Worm (Caenorhabditis elegans) whole organism, young adult: ENCODE data around the gene ZK742.3.

Source experiments
- B0261.1 ChIP-seq: sonication (generic microtip); optimal IDR thresholded peaks from 2 replicates; lab custom pipeline; 2016; ENCODE audit warnings: mild to moderate bottlenecking, missing genetic modification characterization, moderate library complexity, missing compliant biosample characterization
- C17E4.6 ChIP-seq: fragments of 200-800 bp; sonication (Bioruptor generic); IDR thresholded peaks from 2 replicates; pipeline ENCODE4 v1.3.6; 2022; ENCODE audit warnings: missing genetic modification reagents, missing genetic modification characterization, missing compliant biosample characterization
- D2030.7 ChIP-seq: fragments of 200-800 bp; sonication (Bioruptor generic); IDR thresholded peaks from 2 replicates; pipeline ENCODE4 v1.3.6; 2022; ENCODE audit warnings: missing genetic modification reagents, missing genetic modification characterization, missing compliant biosample characterization
- F23B12.7 ChIP-seq: sonication (generic microtip); optimal IDR thresholded peaks from 2 replicates; lab custom pipeline; 2017; ENCODE audit warnings: missing genetic modification characterization, mild to moderate bottlenecking, missing compliant biosample characterization, antibody characterized with exemption, moderate library complexity; ENCODE audit not compliant: insufficient read depth
- F37B4.10 ChIP-seq: fragments of 200-800 bp; sonication (Bioruptor generic); IDR thresholded peaks from 2 replicates; pipeline ENCODE4 v1.3.6; 2022; ENCODE audit warnings: missing genetic modification characterization, missing compliant biosample characterization
- F39B2.1 ChIP-seq: fragments of 200-800 bp; sonication (Bioruptor generic); IDR thresholded peaks from 2 replicates; pipeline ENCODE4 v1.3.6; 2022; ENCODE audit warnings: missing genetic modification reagents, missing genetic modification characterization, missing compliant biosample characterization
- F55B11.4 ChIP-seq: sonication (generic microtip); optimal IDR thresholded peaks from 2 replicates; lab custom pipeline; 2016; ENCODE audit warnings: missing compliant biosample characterization, missing genetic modification characterization, borderline replicate concordance; ENCODE audit not compliant: insufficient read depth
- K12H6.12 ChIP-seq: fragments of 200-800 bp; sonication (Bioruptor generic); optimal IDR thresholded peaks from 2 replicates; lab custom pipeline; 2018; ENCODE audit warnings: mild to moderate bottlenecking, missing genetic modification characterization, missing compliant biosample characterization
- T26A5.8 ChIP-seq: sonication (generic microtip); optimal IDR thresholded peaks from 2 replicates; lab custom pipeline; 2016; ENCODE audit warnings: missing genetic modification characterization, missing compliant biosample characterization
- Y53F4B.3 ChIP-seq: fragments of 200-800 bp; sonication (Bioruptor generic); IDR thresholded peaks from 2 replicates; pipeline ENCODE4 v1.3.6; 2022; ENCODE audit warnings: missing genetic modification reagents, missing genetic modification characterization, missing compliant biosample characterization
- ZK185.1 ChIP-seq: sonication (generic microtip); optimal IDR thresholded peaks from 2 replicates; lab custom pipeline; 2016; ENCODE audit warnings: mild to moderate bottlenecking, missing genetic modification characterization, missing compliant biosample characterization; ENCODE audit not compliant: poor library complexity, severe bottlenecking
- attf-3 ChIP-seq: fragments of 200-800 bp; sonication (Bioruptor generic); conservative IDR thresholded peaks from 2 replicates; pipeline ENCODE4 v1.3.6; 2022; ENCODE audit warnings: missing genetic modification reagents, missing genetic modification characterization, missing compliant biosample characterization
- attf-6 ChIP-seq: fragments of 200-800 bp; sonication (Bioruptor generic); IDR thresholded peaks from 2 replicates; pipeline ENCODE4 v1.3.6; 2022; ENCODE audit warnings: missing genetic modification reagents, missing genetic modification characterization, missing compliant biosample characterization
- ccch-3 ChIP-seq: fragments of 200-800 bp; sonication (Bioruptor generic); optimal IDR thresholded peaks from 2 replicates; lab custom pipeline; 2018; ENCODE audit warnings: mild to moderate bottlenecking, missing genetic modification characterization, missing compliant biosample characterization
- cebp-1 ChIP-seq, 2 experiments: fragments of 200-800 bp in 1 of 2; sonication (Bioruptor generic) in 1 of 2; sonication (generic microtip) in 1 of 2; IDR thresholded peaks in 1 of 2; optimal IDR thresholded peaks in 1 of 2; 2 replicates each; pipeline versions ENCODE4 v1.3.6 to Lab custom; 2017 to 2022; ENCODE audit warnings: missing compliant biosample characterization in 2 of 2, missing genetic modification characterization in 2 of 2, mild to moderate bottlenecking in 1 of 2, missing genetic modification reagents in 1 of 2, moderate library complexity in 1 of 2
- cebp-2 ChIP-seq: fragments of 200-800 bp; sonication (Bioruptor generic); IDR thresholded peaks from 2 replicates; pipeline ENCODE4 v1.3.6; 2022; ENCODE audit warnings: missing genetic modification characterization, missing compliant biosample characterization
- ceh-100 ChIP-seq: fragments of 200-800 bp; sonication (Bioruptor generic); IDR thresholded peaks from 2 replicates; pipeline ENCODE4 v1.3.6; 2022; ENCODE audit warnings: missing genetic modification reagents, missing genetic modification characterization, missing compliant biosample characterization
- ceh-27 ChIP-seq: fragments of 200-800 bp; sonication (Bioruptor generic); optimal IDR thresholded peaks from 2 replicates; lab custom pipeline; 2018; ENCODE audit warnings: mild to moderate bottlenecking, missing genetic modification characterization, moderate library complexity, missing compliant biosample characterization
- ceh-40 ChIP-seq: fragments of 200-800 bp; sonication (Bioruptor generic); IDR thresholded peaks from 2 replicates; pipeline ENCODE4 v1.3.6; 2022; ENCODE audit warnings: missing genetic modification characterization, missing compliant biosample characterization
- ceh-58 ChIP-seq: fragments of 200-800 bp; sonication (Bioruptor generic); IDR thresholded peaks from 2 replicates; pipeline ENCODE4 v1.3.6; 2022; ENCODE audit warnings: missing genetic modification characterization, missing compliant biosample characterization
- ceh-79 ChIP-seq: sonication (generic microtip); optimal IDR thresholded peaks from 2 replicates; lab custom pipeline; 2017; ENCODE audit warnings: mild to moderate bottlenecking, missing genetic modification characterization, missing compliant biosample characterization
- chd-7 ChIP-seq: sonication (generic microtip); optimal IDR thresholded peaks from 2 replicates; lab custom pipeline; 2016; ENCODE audit warnings: mild to moderate bottlenecking, missing genetic modification characterization, moderate library complexity, missing compliant biosample characterization
- dpl-1 ChIP-seq: fragments of 150-350 bp; optimal IDR thresholded peaks from 2 replicates; lab custom pipeline; 2014; ENCODE audit warnings: missing biosample characterization, missing genetic modification reagents, missing genetic modification characterization
- egrh-3 ChIP-seq: fragments of 200-800 bp; sonication (Bioruptor generic); IDR thresholded peaks from 2 replicates; pipeline ENCODE4 v1.3.6; 2022; ENCODE audit warnings: missing genetic modification reagents, missing genetic modification characterization, missing compliant biosample characterization
- ekl-4 ChIP-seq: fragments of 200-800 bp; sonication (Bioruptor generic); IDR thresholded peaks from 2 replicates; pipeline ENCODE4 v1.3.6; 2022; ENCODE audit warnings: missing genetic modification reagents, missing genetic modification characterization, missing compliant biosample characterization
- hmg-1.2 ChIP-seq: fragments of 200-800 bp; sonication (Bioruptor generic); IDR thresholded peaks from 2 replicates; pipeline ENCODE4 v1.3.6; 2022; ENCODE audit warnings: missing genetic modification reagents, missing genetic modification characterization, missing compliant biosample characterization
- hsf-1 ChIP-seq: fragments of 200-800 bp; sonication (Bioruptor generic); IDR thresholded peaks from 2 replicates; pipeline ENCODE4 v1.3.6; 2022; ENCODE audit warnings: missing genetic modification reagents, missing genetic modification characterization, missing compliant biosample characterization
- let-526 ChIP-seq: fragments of 200-800 bp; sonication (Bioruptor generic); IDR thresholded peaks from 2 replicates; pipeline ENCODE4 v1.3.6; 2022; ENCODE audit warnings: missing genetic modification reagents, missing genetic modification characterization, missing compliant biosample characterization
- madf-3 ChIP-seq: fragments of 200-800 bp; sonication (Bioruptor generic); IDR thresholded peaks from 2 replicates; pipeline ENCODE4 v1.3.6; 2022; ENCODE audit warnings: missing genetic modification reagents, missing genetic modification characterization, missing compliant biosample characterization
- madf-6 ChIP-seq: fragments of 200-800 bp; sonication (Bioruptor generic); IDR thresholded peaks from 2 replicates; pipeline ENCODE4 v1.3.6; 2022; ENCODE audit warnings: missing genetic modification reagents, missing genetic modification characterization, missing compliant biosample characterization
- mcd-1 ChIP-seq: fragments of 200-800 bp; sonication (Bioruptor generic); IDR thresholded peaks from 2 replicates; pipeline ENCODE4 v1.3.6; 2022; ENCODE audit warnings: missing genetic modification reagents, missing genetic modification characterization, missing compliant biosample characterization
- mxl-1 ChIP-seq: sonication (generic microtip); optimal IDR thresholded peaks from 2 replicates; lab custom pipeline; 2016; ENCODE audit warnings: missing genetic modification characterization, missing compliant biosample characterization
- nhr-27 ChIP-seq: fragments of 200-800 bp; sonication (Bioruptor generic); optimal IDR thresholded peaks from 2 replicates; lab custom pipeline; 2018; ENCODE audit warnings: mild to moderate bottlenecking, missing genetic modification characterization, moderate library complexity, missing compliant biosample characterization
- pha-4 ChIP-seq: fragments of 150-350 bp; sonication (generic microtip); optimal IDR thresholded peaks from 2 replicates; lab custom pipeline; 2014; ENCODE audit warnings: missing biosample characterization, missing genetic modification reagents, missing genetic modification characterization
- repo-1 ChIP-seq: sonication (generic microtip); optimal IDR thresholded peaks from 2 replicates; lab custom pipeline; 2017; ENCODE audit warnings: mild to moderate bottlenecking, missing genetic modification characterization, missing compliant biosample characterization
- sea-2 ChIP-seq: fragments of 200-800 bp; sonication (Bioruptor generic); IDR thresholded peaks from 2 replicates; pipeline ENCODE4 v1.3.6; 2022; ENCODE audit warnings: missing genetic modification characterization, missing compliant biosample characterization
- sptf-2 ChIP-seq: fragments of 200-800 bp; sonication (Bioruptor generic); optimal IDR thresholded peaks from 2 replicates; lab custom pipeline; 2018; ENCODE audit warnings: mild to moderate bottlenecking, missing genetic modification characterization, missing compliant biosample characterization
- zfh-2 ChIP-seq: fragments of 200-800 bp; sonication (Bioruptor generic); conservative IDR thresholded peaks from 2 replicates; pipeline ENCODE4 v1.3.6; 2022; ENCODE audit warnings: missing genetic modification reagents, missing genetic modification characterization, missing compliant biosample characterization
- ztf-22 ChIP-seq: fragments of 200-800 bp; sonication (Bioruptor generic); optimal IDR thresholded peaks from 2 replicates; lab custom pipeline; 2018; ENCODE audit warnings: mild to moderate bottlenecking, missing genetic modification characterization, moderate library complexity, missing compliant biosample characterization
- ztf-3 ChIP-seq: fragments of 200-800 bp; sonication (Bioruptor generic); optimal IDR thresholded peaks from 2 replicates; lab custom pipeline; 2018; ENCODE audit warnings: mild to moderate bottlenecking, missing genetic modification characterization, missing compliant biosample characterization
- ztf-6 ChIP-seq: fragments of 200-800 bp; sonication (Bioruptor generic); IDR thresholded peaks from 2 replicates; pipeline ENCODE4 v1.3.6; 2022; ENCODE audit warnings: missing genetic modification reagents, missing genetic modification characterization, missing compliant biosample characterization

Gene ZK742.3

DNA sequence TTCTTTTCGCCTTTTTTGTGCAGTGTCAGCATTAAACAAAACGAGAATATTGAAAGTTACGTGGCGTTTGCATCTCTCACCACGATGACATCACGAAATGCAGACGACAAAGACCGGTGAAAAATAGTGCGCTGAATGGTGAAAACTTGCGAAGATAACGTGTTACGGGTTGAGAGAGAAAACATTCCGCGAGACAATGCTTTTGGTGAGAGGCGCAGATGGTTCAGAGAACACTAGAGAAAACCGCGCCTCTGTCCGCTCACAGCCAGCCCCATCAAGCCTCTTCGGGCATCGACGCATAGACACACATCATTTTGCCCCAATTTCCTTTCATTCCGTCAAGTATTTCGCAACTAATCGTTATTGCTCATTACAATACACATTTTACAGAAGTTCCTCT, 44.9 kb upstream of the ZK742.3 start, which contains the start of the genes C37C3.9 and C37C3.18 (continued):
- TF ChIP-seq K12H6.12 (tag; lab: Kevin White, UChicago) (peak; percentile 62), ZK185.1 (tag; lab: Kevin White, UChicago) (peak; percentile 12), madf-6 (GFP tag; lab: Robert Waterston, UW) (peak; percentile 5; the same call in 1 of the 2 replicates), C17E4.6 (no peak), sea-2 (GFP tag; lab: Robert Waterston, UW) (no peak), cebp-1 (GFP tag; IDR thresholded peaks at IDR 0.05; lab: Robert Waterston, UW) (peak; percentile 90), cebp-1 (tag; optimal IDR thresholded peaks at IDR 0.05; lab: Kevin White, UChicago) (peak; percentile 97), F39B2.1 (no peak), sptf-2 (GFP tag; lab: Kevin White, UChicago) (no peak), cebp-2 (GFP tag; lab: Robert Waterston, UW) (no peak), repo-1 (tag; lab: Kevin White, UChicago) (peak; percentile 50), ztf-22 (GFP tag; lab: Kevin White, UChicago) (peak; percentile 16), ceh-27 (GFP tag; lab: Kevin White, UChicago) (peak; percentile 75), pha-4 (no peak), ztf-3 (GFP tag; lab: Kevin White, UChicago) (no peak), F55B11.4 (no peak), chd-7 (peak; percentile 41), mcd-1 (GFP tag; lab: Robert Waterston, UW) (peak; percentile 44; the same call in 1 of the 2 replicates), hsf-1 (GFP tag; lab: Robert Waterston, UW) (0 out of 2 replicates have a peak, but pooled peaks have one; percentile 32), ccch-3 (no peak), attf-3 (GFP tag; lab: Robert Waterston, UW) (no peak), ekl-4 (peak; percentile 74; the same call in 1 of the 2 replicates), D2030.7 (GFP tag; lab: Robert Waterston, UW) (no peak), mxl-1 (no peak), egrh-3 (GFP tag; lab: Robert Waterston, UW) (0 out of 2 replicates have a peak, but pooled peaks have one; percentile 27), ceh-40 (no peak), F23B12.7 (tag; lab: Kevin White, UChicago) (no peak), F37B4.10 (GFP tag; lab: Robert Waterston, UW) (no peak), let-526 (GFP tag; lab: Robert Waterston, UW) (peak; percentile 50; the same call in 1 of the 2 replicates), nhr-27 (tag; lab: Kevin White, UChicago) (no peak), B0261.1 (tag; lab: Kevin White, UChicago) (no peak), Y53F4B.3 (GFP tag; lab: Robert Waterston, UW) (no peak), ceh-100 (GFP tag; lab: Robert Waterston, UW) (no peak), ztf-6 (no peak), zfh-2 (GFP tag; lab: Robert Waterston, UW) (peak; percentile 93), attf-6 (GFP tag; lab: Robert Waterston, UW) (no peak), madf-3 (GFP tag; lab: Robert Waterston, UW) (no peak), hmg-1.2 (peak; percentile 96), ceh-79 (tag; lab: Kevin White, UChicago) (no peak), ceh-58 (no peak), dpl-1 (no peak), T26A5.8 (tag; lab: Kevin White, UChicago) (no peak)
